Worm (Caenorhabditis elegans): ENCODE results near the gene F11D5.1.

DNA sequence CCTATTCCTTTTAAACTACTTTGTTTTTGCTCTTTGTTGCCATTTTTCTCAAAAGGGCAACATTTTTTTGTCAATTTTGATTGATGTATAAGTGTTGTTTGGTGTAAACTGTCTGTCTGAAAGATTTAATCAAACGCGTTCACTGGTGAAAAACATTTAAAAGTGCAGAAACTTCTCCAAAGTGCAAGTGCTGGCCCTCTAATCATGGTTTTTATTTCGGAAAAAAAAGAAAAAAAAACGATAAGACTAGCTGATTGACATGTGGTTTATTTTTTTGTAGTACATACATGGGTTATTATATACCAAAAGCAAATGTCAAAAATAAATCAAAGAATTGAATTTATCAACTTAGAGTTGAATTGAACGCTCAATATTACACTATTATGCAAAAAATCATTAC lies 29.5 kb downstream of the F11D5.1 start, which contains the start of gene dhs-26:
- TF ChIP-seq nhr-12 (tag; optimal IDR thresholded peaks at IDR 0.05): no peak
- no peak for TF ChIP-seq pqm-1 (tag; optimal IDR thresholded peaks at IDR 0.05)
- no peak for TF ChIP-seq fos-1 (tag; optimal IDR thresholded peaks at IDR 0.05)
- TF ChIP-seq nfya-1 (tag; optimal IDR thresholded peaks at IDR 0.05; ENCODE audit: insufficient read depth): no peak
- no peak for TF ChIP-seq jun-1 (tag; optimal IDR thresholded peaks at IDR 0.05)
- TF ChIP-seq ztf-11 (tag; optimal IDR thresholded peaks at IDR 0.05): no peak
- no peak for TF ChIP-seq nhr-76 (tag; optimal IDR thresholded peaks at IDR 0.05)

Data from whole organism, L3 larva.